Worm (Caenorhabditis elegans): Measurements from ENCODE around the gene glb-19.
"Not testable (repeated sequence)": the region's sequence is repeated elsewhere in the genome, so short reads cannot be mapped to it uniquely, and the experiment has no call there.

- not testable (repeated sequence) for TF ChIP-seq ztf-11, nhr-11, pqm-1, elt-1, lin-15B (tag; optimal IDR thresholded peaks at IDR 0.05)
Measured at ce11 chrIV:10687307-10687706, 33.4 kb upstream of the glb-19 start, which contains the start of gene R102.2.

All from whole organism, L3 larva.